Fruit fly (Drosophila melanogaster): Measurements from ENCODE around the gene MED24.

MED24 gene

dm6 chr3L:8185263-8186227 lies 5.5 kb upstream of the MED24 start (continued):
- TF ChIP-seq CG16779 (GFP tag; IDR thresholded peaks at IDR 0.05) (no peak), wek (GFP tag; optimal IDR thresholded peaks at IDR 0.05) (no peak), CG18764 (GFP tag; optimal IDR thresholded peaks at IDR 0.05) (no peak), B-H2 (GFP tag; optimal IDR thresholded peaks at IDR 0.05) (no peak), CG10979 (tag; optimal IDR thresholded peaks at IDR 0.05) (peak; percentile 42), CG13296 (GFP tag; optimal IDR thresholded peaks at IDR 0.05) (peak; percentile 58), Aef1 (GFP tag; IDR thresholded peaks at IDR 0.05) (peak; percentile 51), CG30020 (tag; optimal IDR thresholded peaks at IDR 0.05) (no peak), chn (GFP tag; optimal IDR thresholded peaks at IDR 0.05) (peak; percentile 26), slou (GFP tag; optimal IDR thresholded peaks at IDR 0.05) (no peak), CG12299 (tag; optimal IDR thresholded peaks at IDR 0.05) (peak; percentile 10), Jarid2 (GFP tag; optimal IDR thresholded peaks at IDR 0.05) (peak; percentile 30), tna (GFP tag; IDR thresholded peaks at IDR 0.05; ENCODE audit: partially characterized antibody) (no peak), pros (GFP tag; optimal IDR thresholded peaks at IDR 0.05) (peak; percentile 9), CG8089 (GFP tag; optimal IDR thresholded peaks at IDR 0.05) (peak; percentile 35), nom (GFP tag; optimal IDR thresholded peaks at IDR 0.05) (peak; percentile 40), ap (GFP tag; IDR thresholded peaks at IDR 0.05) (no peak), CG43689 (GFP tag; IDR thresholded peaks at IDR 0.05) (no peak), CG6272 (GFP tag; IDR thresholded peaks at IDR 0.05) (peak; percentile 46; the same call in 1 of the 2 replicates), CG8359 (GFP tag; optimal IDR thresholded peaks at IDR 0.05; ENCODE audit: borderline replicate concordance) (no peak), Fer1 (GFP tag; optimal IDR thresholded peaks at IDR 0.05) (peak; percentile 53), CG12236 (GFP tag; optimal IDR thresholded peaks at IDR 0.05) (no peak), fu2 (GFP tag; optimal IDR thresholded peaks at IDR 0.05) (peak; percentile 51), ac (GFP tag; optimal IDR thresholded peaks at IDR 0.05) (no peak), jing (GFP tag; optimal IDR thresholded peaks at IDR 0.05) (no peak), CG7839 (tag; optimal IDR thresholded peaks at IDR 0.05) (peak; percentile 58), CG4730 (GFP tag; IDR thresholded peaks at IDR 0.05) (peak; percentile 42; the same call in 1 of the 2 replicates), dan (GFP tag; IDR thresholded peaks at IDR 0.05) (no peak), CG5953 (GFP tag; IDR thresholded peaks at IDR 0.05) (0 out of 2 replicates have a peak, but pooled peaks have one; percentile 44), trem (tag; optimal IDR thresholded peaks at IDR 0.05) (no peak), CG6175 (GFP tag; IDR thresholded peaks at IDR 0.05) (0 out of 3 replicates have a peak, but pooled peaks have one; percentile 44), Nf-YB (GFP tag; optimal IDR thresholded peaks at IDR 0.05) (peak; percentile 52), pb (GFP tag; optimal IDR thresholded peaks at IDR 0.05) (peak; percentile 31), Sry-δ (GFP tag; optimal IDR thresholded peaks at IDR 0.05) (peak; percentile 21), otp (GFP tag; IDR thresholded peaks at IDR 0.05) (peak; percentile 3; the same call in 1 of the 3 replicates), ro (GFP tag; IDR thresholded peaks at IDR 0.05) (no peak), CG7987 (GFP tag; optimal IDR thresholded peaks at IDR 0.05) (peak; percentile 96), amos (GFP tag; IDR thresholded peaks at IDR 0.05; ENCODE audit: partially characterized antibody) (no peak), tx (GFP tag; optimal IDR thresholded peaks at IDR 0.05) (peak; percentile 13), CG10431 (GFP tag; optimal IDR thresholded peaks at IDR 0.05) (no peak), BtbVII (GFP tag; optimal IDR thresholded peaks at IDR 0.05) (peak; percentile 23), CG11560 (tag; IDR thresholded peaks at IDR 0.05) (no peak), wdn (GFP tag; IDR thresholded peaks at IDR 0.05) (no peak), HLH54F (GFP tag; optimal IDR thresholded peaks at IDR 0.05) (peak; percentile 57), CG32767 (GFP tag; IDR thresholded peaks at IDR 0.05) (no peak), CG15073 (GFP tag; optimal IDR thresholded peaks at IDR 0.05) (no peak), mam (GFP tag; optimal IDR thresholded peaks at IDR 0.05) (peak; percentile 76), CG17829 (tag; optimal IDR thresholded peaks at IDR 0.05) (peak; percentile 32), CG31224 (GFP tag; IDR thresholded peaks at IDR 0.05) (0 out of 2 replicates have a peak, but pooled peaks have one; percentile 16)

All from whole organism, embryonic.